1 fruit fly cellular context compared by ENCODE assay signal in genomic region chr2L:7442929-7443328, dm6.
TF ChIP-seq lines count a peak whose summit lies in the region.

No protein-coding gene starts in this region.

TF ChIP-seq in whole organism, embryonic, 481 proteins besides CTCF, POLR2A, EP300 and RAD21 (continued from another document and continues in another):
- no peak; the same call in 1 of the 3 replicates for TF ChIP-seq row (GFP tag; IDR thresholded peaks at IDR 0.05; lab: Robert Waterston, UW)
- TF ChIP-seq Hey (tag; optimal IDR thresholded peaks at IDR 0.05; lab: Kevin White, UChicago): no peak
- TF ChIP-seq Gsc (GFP tag; IDR thresholded peaks at IDR 0.05; lab: Robert Waterston, UW): no peak
- TF ChIP-seq cwo (GFP tag; optimal IDR thresholded peaks at IDR 0.05; lab: Kevin White, UChicago): peak; percentile 66
- TF ChIP-seq CG4617 (GFP tag; optimal IDR thresholded peaks at IDR 0.05; lab: Kevin White, UChicago; ENCODE audit: borderline replicate concordance): no peak
- TF ChIP-seq nau (GFP tag; optimal IDR thresholded peaks at IDR 0.05; lab: Kevin White, UChicago): no peak
- TF ChIP-seq Ptx1 (GFP tag; IDR thresholded peaks at IDR 0.05; lab: Robert Waterston, UW): peak; percentile 46
- no peak for TF ChIP-seq NC2β (GFP tag; optimal IDR thresholded peaks at IDR 0.05; lab: Kevin White, UChicago)
- TF ChIP-seq CG6254 (GFP tag; optimal IDR thresholded peaks at IDR 0.05; lab: Kevin White, UChicago): no peak
- TF ChIP-seq YL-1 (GFP tag; optimal IDR thresholded peaks at IDR 0.05; lab: Kevin White, UChicago): no peak
- TF ChIP-seq CG6791 (GFP tag; IDR thresholded peaks at IDR 0.05; lab: Robert Waterston, UW; ENCODE audit: partially characterized antibody): no peak
- no peak for TF ChIP-seq crol (GFP tag; IDR thresholded peaks at IDR 0.05; lab: Robert Waterston, UW)
- TF ChIP-seq Pdp1 (GFP tag; optimal IDR thresholded peaks at IDR 0.05; lab: Kevin White, UChicago): peak in 1 of 2 experiments; percentile 12
- TF ChIP-seq ranshi (GFP tag; IDR thresholded peaks at IDR 0.05; lab: Robert Waterston, UW): peak; percentile 21; the same call in 1 of the 2 replicates
- TF ChIP-seq luna (GFP tag; optimal IDR thresholded peaks at IDR 0.05; lab: Kevin White, UChicago): no peak
- no peak for TF ChIP-seq B-H2 (GFP tag; optimal IDR thresholded peaks at IDR 0.05; lab: Kevin White, UChicago)
- TF ChIP-seq CG18262 (tag; optimal IDR thresholded peaks at IDR 0.05; lab: Kevin White, UChicago): no peak
- no peak for TF ChIP-seq Nf-YB (GFP tag; optimal IDR thresholded peaks at IDR 0.05; lab: Kevin White, UChicago)
- peak; percentile 13; the same call in 1 of the 3 replicates for TF ChIP-seq B-H1 (GFP tag; IDR thresholded peaks at IDR 0.05; lab: Robert Waterston, UW)
- TF ChIP-seq CG12744 (GFP tag; optimal IDR thresholded peaks at IDR 0.05; lab: Kevin White, UChicago): no peak
- TF ChIP-seq Trl (optimal IDR thresholded peaks at IDR 0.05; lab: Kevin White, UChicago): no peak
- TF ChIP-seq Trl (GFP tag; optimal IDR thresholded peaks at IDR 0.05; lab: Kevin White, UChicago): no peak
- TF ChIP-seq Hr39 (optimal IDR thresholded peaks at IDR 0.05; lab: Kevin White, UChicago): no peak
- TF ChIP-seq ap (GFP tag; IDR thresholded peaks at IDR 0.05; lab: Robert Waterston, UW): no peak
- TF ChIP-seq CG13775 (GFP tag; optimal IDR thresholded peaks at IDR 0.05; lab: Kevin White, UChicago): no peak
- no peak for TF ChIP-seq Lpt (GFP tag; optimal IDR thresholded peaks at IDR 0.05; lab: Kevin White, UChicago)
- no peak for TF ChIP-seq Abd-B (GFP tag; optimal IDR thresholded peaks at IDR 0.05; lab: Kevin White, UChicago)
- TF ChIP-seq CG3847 (GFP tag; IDR thresholded peaks at IDR 0.05; lab: Robert Waterston, UW): peak; percentile 42
- TF ChIP-seq da (GFP tag; optimal IDR thresholded peaks at IDR 0.05; lab: Kevin White, UChicago): no peak
- no peak for TF ChIP-seq Sry-β (GFP tag; optimal IDR thresholded peaks at IDR 0.05; lab: Kevin White, UChicago)
- TF ChIP-seq CG10431 (GFP tag; optimal IDR thresholded peaks at IDR 0.05; lab: Kevin White, UChicago): no peak
- no peak for TF ChIP-seq run (tag; optimal IDR thresholded peaks at IDR 0.05; lab: Kevin White, UChicago)
- TF ChIP-seq usp (GFP tag; optimal IDR thresholded peaks at IDR 0.05; lab: Kevin White, UChicago): no peak
- TF ChIP-seq Doc2 (GFP tag; IDR thresholded peaks at IDR 0.05; lab: Robert Waterston, UW): no peak
- 0 out of 3 replicates have a peak, but pooled peaks have one; percentile 10 for TF ChIP-seq CG14050 (GFP tag; IDR thresholded peaks at IDR 0.05; lab: Robert Waterston, UW)
- no peak for TF ChIP-seq CG8478 (optimal IDR thresholded peaks at IDR 0.05; lab: Kevin White, UChicago)
- TF ChIP-seq kay (GFP tag; optimal IDR thresholded peaks at IDR 0.05; lab: Kevin White, UChicago): no peak
- no peak for TF ChIP-seq bowl (GFP tag; IDR thresholded peaks at IDR 0.05; lab: Robert Waterston, UW)
- no peak for TF ChIP-seq CG34224 (GFP tag; IDR thresholded peaks at IDR 0.05; lab: Robert Waterston, UW; ENCODE audit: partially characterized antibody)
- TF ChIP-seq ind (GFP tag; optimal IDR thresholded peaks at IDR 0.05; lab: Kevin White, UChicago): peak; percentile 4
- TF ChIP-seq CG18476 (GFP tag; optimal IDR thresholded peaks at IDR 0.05; lab: Kevin White, UChicago): no peak
- TF ChIP-seq Atf3 (GFP tag; optimal IDR thresholded peaks at IDR 0.05; lab: Kevin White, UChicago): no peak
- no peak for TF ChIP-seq CG7745 (tag; optimal IDR thresholded peaks at IDR 0.05; lab: Kevin White, UChicago)
- no peak for TF ChIP-seq CG12236 (GFP tag; optimal IDR thresholded peaks at IDR 0.05; lab: Kevin White, UChicago)
- peak; percentile 47 for TF ChIP-seq Hmr (GFP tag; optimal IDR thresholded peaks at IDR 0.05; lab: Kevin White, UChicago)
- TF ChIP-seq ci (GFP tag; IDR thresholded peaks at IDR 0.05; lab: Robert Waterston, UW): no peak
- TF ChIP-seq CG1647 (GFP tag; optimal IDR thresholded peaks at IDR 0.05; lab: Kevin White, UChicago): no peak
- TF ChIP-seq Usf (GFP tag; optimal IDR thresholded peaks at IDR 0.05; lab: Kevin White, UChicago): no peak
- no peak for TF ChIP-seq stwl (tag; optimal IDR thresholded peaks at IDR 0.05; lab: Kevin White, UChicago)
- TF ChIP-seq Blimp-1 (GFP tag; optimal IDR thresholded peaks at IDR 0.05; lab: Kevin White, UChicago): no peak
- TF ChIP-seq CG14441 (GFP tag; IDR thresholded peaks at IDR 0.05; lab: Robert Waterston, UW): peak; percentile 67
- TF ChIP-seq Opbp (GFP tag; IDR thresholded peaks at IDR 0.05; lab: Robert Waterston, UW; ENCODE audit: partially characterized antibody): no peak
- TF ChIP-seq CG17802 (tag; optimal IDR thresholded peaks at IDR 0.05; lab: Kevin White, UChicago): no peak
- no peak for TF ChIP-seq CG17568 (GFP tag; optimal IDR thresholded peaks at IDR 0.05; lab: Kevin White, UChicago)
- no peak for TF ChIP-seq sima (GFP tag; optimal IDR thresholded peaks at IDR 0.05; lab: Kevin White, UChicago)
- TF ChIP-seq ttk (GFP tag; IDR thresholded peaks at IDR 0.05; lab: Robert Waterston, UW): no peak
- TF ChIP-seq CG14860 (GFP tag; IDR thresholded peaks at IDR 0.05; lab: Robert Waterston, UW; ENCODE audit: partially characterized antibody): no peak
- TF ChIP-seq CG9215 (GFP tag; IDR thresholded peaks at IDR 0.05; lab: Robert Waterston, UW): peak; percentile 49; the same call in 1 of the 2 replicates
- TF ChIP-seq Sry-δ (GFP tag; optimal IDR thresholded peaks at IDR 0.05; lab: Kevin White, UChicago): no peak
- TF ChIP-seq CG18599 (GFP tag; optimal IDR thresholded peaks at IDR 0.05; lab: Kevin White, UChicago): no peak
- no peak; the same call in 1 of the 2 replicates for TF ChIP-seq CG6689 (GFP tag; IDR thresholded peaks at IDR 0.05; lab: Robert Waterston, UW)
- no peak for TF ChIP-seq ssp (GFP tag; IDR thresholded peaks at IDR 0.05; lab: Robert Waterston, UW)
- TF ChIP-seq nerfin-2 (GFP tag; IDR thresholded peaks at IDR 0.05; lab: Robert Waterston, UW; ENCODE audit: partially characterized antibody): no peak
- no peak for TF ChIP-seq twi (tag; optimal IDR thresholded peaks at IDR 0.05; lab: Kevin White, UChicago)
- no peak for TF ChIP-seq tna (GFP tag; IDR thresholded peaks at IDR 0.05; lab: Robert Waterston, UW; ENCODE audit: partially characterized antibody)
- no peak for TF ChIP-seq CG7928 (GFP tag; optimal IDR thresholded peaks at IDR 0.05; lab: Kevin White, UChicago)
- no peak for TF ChIP-seq CG1529 (GFP tag; optimal IDR thresholded peaks at IDR 0.05; lab: Kevin White, UChicago)
- no peak for TF ChIP-seq bsh (GFP tag; optimal IDR thresholded peaks at IDR 0.05; lab: Kevin White, UChicago)
- peak; percentile 42 for TF ChIP-seq Dek (tag; optimal IDR thresholded peaks at IDR 0.05; lab: Kevin White, UChicago)
- no peak for TF ChIP-seq Hsf (GFP tag; optimal IDR thresholded peaks at IDR 0.05; lab: Kevin White, UChicago)
- no peak for TF ChIP-seq D (optimal IDR thresholded peaks at IDR 0.05; lab: Kevin White, UChicago)
- TF ChIP-seq D (GFP tag; optimal IDR thresholded peaks at IDR 0.05; lab: Kevin White, UChicago): no peak
- TF ChIP-seq CG8290 (GFP tag; optimal IDR thresholded peaks at IDR 0.05; lab: Kevin White, UChicago): no peak
- no peak for TF ChIP-seq CG8290 (tag; optimal IDR thresholded peaks at IDR 0.05; lab: Kevin White, UChicago)
- TF ChIP-seq amos (GFP tag; IDR thresholded peaks at IDR 0.05; lab: Robert Waterston, UW; ENCODE audit: partially characterized antibody): no peak
- peak; percentile 63; the same call in 1 of the 2 replicates for TF ChIP-seq CG31224 (GFP tag; IDR thresholded peaks at IDR 0.05; lab: Robert Waterston, UW)
- no peak for TF ChIP-seq chif (GFP tag; optimal IDR thresholded peaks at IDR 0.05; lab: Kevin White, UChicago)
- no peak for TF ChIP-seq trem (tag; optimal IDR thresholded peaks at IDR 0.05; lab: Kevin White, UChicago)
- peak; percentile 28; the same call in 1 of the 2 replicates for TF ChIP-seq H2.0 (GFP tag; IDR thresholded peaks at IDR 0.05; lab: Robert Waterston, UW)
- TF ChIP-seq fd64A (GFP tag; optimal IDR thresholded peaks at IDR 0.05; lab: Kevin White, UChicago): no peak
- TF ChIP-seq Oaz (GFP tag; IDR thresholded peaks at IDR 0.05; lab: Robert Waterston, UW): no peak
- TF ChIP-seq E2f2 (GFP tag; IDR thresholded peaks at IDR 0.05; lab: Robert Waterston, UW): no peak
- no peak for TF ChIP-seq CG4820 (GFP tag; optimal IDR thresholded peaks at IDR 0.05; lab: Kevin White, UChicago)
- no peak for TF ChIP-seq hkb (optimal IDR thresholded peaks at IDR 0.05; lab: Kevin White, UChicago)
- TF ChIP-seq hkb (GFP tag; IDR thresholded peaks at IDR 0.05; lab: Robert Waterston, UW): peak; percentile 40; the same call in 1 of the 2 replicates
- peak; percentile 35; the same call in 1 of the 2 replicates for TF ChIP-seq CG11085 (GFP tag; IDR thresholded peaks at IDR 0.05; lab: Robert Waterston, UW)
- no peak for TF ChIP-seq CG8388 (GFP tag; optimal IDR thresholded peaks at IDR 0.05; lab: Kevin White, UChicago)
- no peak for TF ChIP-seq CG17359 (tag; optimal IDR thresholded peaks at IDR 0.05; lab: Kevin White, UChicago)
- TF ChIP-seq slbo (GFP tag; IDR thresholded peaks at IDR 0.05; lab: Robert Waterston, UW): peak; percentile 73
- no peak for TF ChIP-seq CG6813 (GFP tag; optimal IDR thresholded peaks at IDR 0.05; lab: Kevin White, UChicago)
- TF ChIP-seq CG8281 (tag; optimal IDR thresholded peaks at IDR 0.05; lab: Kevin White, UChicago): no peak
- TF ChIP-seq ERR (GFP tag; optimal IDR thresholded peaks at IDR 0.05; lab: Kevin White, UChicago): no peak
- peak; percentile 57 for TF ChIP-seq CG10147 (GFP tag; optimal IDR thresholded peaks at IDR 0.05; lab: Kevin White, UChicago)
- peak; percentile 28 for TF ChIP-seq PHDP (tag; optimal IDR thresholded peaks at IDR 0.05; lab: Kevin White, UChicago)
- TF ChIP-seq Dip3 (GFP tag; optimal IDR thresholded peaks at IDR 0.05; lab: Kevin White, UChicago): no peak
- no peak for TF ChIP-seq CG18011 (GFP tag; optimal IDR thresholded peaks at IDR 0.05; lab: Kevin White, UChicago)
- TF ChIP-seq br (optimal IDR thresholded peaks at IDR 0.05; lab: Kevin White, UChicago): no peak
- no peak for TF ChIP-seq bab2 (GFP tag; optimal IDR thresholded peaks at IDR 0.05; lab: Kevin White, UChicago)
- TF ChIP-seq sens-2 (GFP tag; IDR thresholded peaks at IDR 0.05; lab: Robert Waterston, UW): no peak
- TF ChIP-seq Xrp1 (GFP tag; IDR thresholded peaks at IDR 0.05; lab: Robert Waterston, UW): no peak; the same call in 1 of the 2 replicates
- TF ChIP-seq sim (GFP tag; IDR thresholded peaks at IDR 0.05; lab: Robert Waterston, UW): no peak
- TF ChIP-seq az2 (GFP tag; optimal IDR thresholded peaks at IDR 0.05; lab: Kevin White, UChicago): no peak
- peak; percentile 84 for TF ChIP-seq Ets65A (GFP tag; lab: Kevin White, UChicago)
- no peak for TF ChIP-seq Vsx1 (GFP tag; optimal IDR thresholded peaks at IDR 0.05; lab: Kevin White, UChicago)
- TF ChIP-seq CG30431 (GFP tag; optimal IDR thresholded peaks at IDR 0.05; lab: Kevin White, UChicago): no peak
- TF ChIP-seq CG34376 (GFP tag; optimal IDR thresholded peaks at IDR 0.05; lab: Kevin White, UChicago): no peak
- TF ChIP-seq CG11696 (GFP tag; IDR thresholded peaks at IDR 0.05; lab: Robert Waterston, UW): no peak
- TF ChIP-seq gce (GFP tag; IDR thresholded peaks at IDR 0.05; lab: Robert Waterston, UW): no peak
- TF ChIP-seq gro (GFP tag; optimal IDR thresholded peaks at IDR 0.05; lab: Kevin White, UChicago): peak; percentile 14
- peak in 1 of 2 experiments; percentile 46 for TF ChIP-seq Hr51 (GFP tag; optimal IDR thresholded peaks at IDR 0.05; lab: Kevin White, UChicago)
- no peak for TF ChIP-seq CG10543 (GFP tag; optimal IDR thresholded peaks at IDR 0.05; lab: Kevin White, UChicago)
- no peak for TF ChIP-seq klu (GFP tag; IDR thresholded peaks at IDR 0.05; lab: Robert Waterston, UW)
- no peak for TF ChIP-seq ewg (GFP tag; optimal IDR thresholded peaks at IDR 0.05; lab: Kevin White, UChicago)
- TF ChIP-seq lbe (GFP tag; optimal IDR thresholded peaks at IDR 0.05; lab: Kevin White, UChicago): no peak
- no peak for TF ChIP-seq crc (GFP tag; optimal IDR thresholded peaks at IDR 0.05; lab: Kevin White, UChicago)
- TF ChIP-seq dati (GFP tag; IDR thresholded peaks at IDR 0.05; lab: Robert Waterston, UW): no peak
- TF ChIP-seq Gug (GFP tag; IDR thresholded peaks at IDR 0.05; lab: Robert Waterston, UW): peak; percentile 56; the same call in 2 of the 4 replicates
- no peak for TF ChIP-seq psq (GFP tag; optimal IDR thresholded peaks at IDR 0.05; lab: Kevin White, UChicago)
- peak; percentile 23 for TF ChIP-seq CG12155 (GFP tag; optimal IDR thresholded peaks at IDR 0.05; lab: Kevin White, UChicago)
- TF ChIP-seq CG9876 (GFP tag; optimal IDR thresholded peaks at IDR 0.05; lab: Kevin White, UChicago): no peak
- TF ChIP-seq bcd (GFP tag; optimal IDR thresholded peaks at IDR 0.05; lab: Kevin White, UChicago): peak; percentile 39
- TF ChIP-seq CG5245 (GFP tag; optimal IDR thresholded peaks at IDR 0.05; lab: Kevin White, UChicago): no peak
- TF ChIP-seq CG10979 (tag; optimal IDR thresholded peaks at IDR 0.05; lab: Kevin White, UChicago): no peak
- TF ChIP-seq gem (tag; optimal IDR thresholded peaks at IDR 0.05; lab: Kevin White, UChicago): peak; percentile 68
- peak; percentile 7 for TF ChIP-seq Fer1 (GFP tag; optimal IDR thresholded peaks at IDR 0.05; lab: Kevin White, UChicago)
- peak; percentile 27 for TF ChIP-seq odd (GFP tag; optimal IDR thresholded peaks at IDR 0.05; lab: Kevin White, UChicago)
- TF ChIP-seq CG5953 (GFP tag; IDR thresholded peaks at IDR 0.05; lab: Robert Waterston, UW): no peak
- no peak for TF ChIP-seq Hr78 (GFP tag; optimal IDR thresholded peaks at IDR 0.05; lab: Kevin White, UChicago)
- no peak for TF ChIP-seq wdn (GFP tag; IDR thresholded peaks at IDR 0.05; lab: Robert Waterston, UW)
- no peak for TF ChIP-seq knrl (GFP tag; IDR thresholded peaks at IDR 0.05; lab: Robert Waterston, UW; ENCODE audit: partially characterized antibody)
- no peak for TF ChIP-seq repo (GFP tag; optimal IDR thresholded peaks at IDR 0.05; lab: Kevin White, UChicago)
- no peak for TF ChIP-seq cas (GFP tag; IDR thresholded peaks at IDR 0.05; lab: Robert Waterston, UW)
- no peak for TF ChIP-seq CG8944 (GFP tag; optimal IDR thresholded peaks at IDR 0.05; lab: Kevin White, UChicago)
- TF ChIP-seq CG7357 (GFP tag; IDR thresholded peaks at IDR 0.05; lab: Robert Waterston, UW): no peak
- TF ChIP-seq crp (GFP tag; optimal IDR thresholded peaks at IDR 0.05; lab: Kevin White, UChicago): no peak
- TF ChIP-seq ac (GFP tag; optimal IDR thresholded peaks at IDR 0.05; lab: Kevin White, UChicago): no peak
- TF ChIP-seq CG1603 (tag; optimal IDR thresholded peaks at IDR 0.05; lab: Kevin White, UChicago): no peak
- TF ChIP-seq CG7271 (tag; optimal IDR thresholded peaks at IDR 0.05; lab: Kevin White, UChicago): no peak
